Fruit fly (Drosophila melanogaster) Kc167 (cell line): ENCODE results near the gene CG17597.

ENCODE experiments used
- Myc ChIP-seq: fragments of >200 bp; optimal IDR thresholded peaks from 2 replicates; lab custom pipeline; 2017; ENCODE audit warnings: missing external identifiers
- Sin3A ChIP-seq: fragments of >200 bp; optimal IDR thresholded peaks from 2 replicates; lab custom pipeline; 2018; ENCODE audit warnings: missing external identifiers
- h ChIP-seq: fragments of >200 bp; optimal IDR thresholded peaks from 3 replicates; lab custom pipeline; 2018; ENCODE audit warnings: missing external identifiers
- insv ChIP-seq: fragments of >200 bp; optimal IDR thresholded peaks from 3 replicates; lab custom pipeline; 2018; ENCODE audit warnings: missing external identifiers
- psq ChIP-seq: fragments of >200 bp; optimal IDR thresholded peaks from 2 replicates; lab custom pipeline; 2017; ENCODE audit warnings: missing external identifiers
- ttk ChIP-seq: sonication (Bioruptor generic); optimal IDR thresholded peaks from 2 replicates; lab custom pipeline; 2017; ENCODE audit warnings: missing external identifiers

- TF ChIP-seq psq (lab: Kevin White, UChicago) (no peak), Myc (no peak), h (lab: Kevin White, UChicago) (no peak), Sin3A (lab: Kevin White, UChicago) (no peak), insv (lab: Kevin White, UChicago) (no peak), ttk (lab: Kevin White, UChicago) (no peak)
Observed at dm6 chr2L:18864981-18865380, 34.0 kb upstream of the CG17597 start.
